Worm (Caenorhabditis elegans) whole organism, L4 larva: ENCODE data around the gene spig-4.

Experiments
- D1046.2 ChIP-seq: fragments of 200-800 bp; sonication (Bioruptor generic); IDR thresholded peaks from 2 replicates; pipeline ENCODE4 v1.3.6; 2022; ENCODE audit warnings: missing genetic modification characterization, missing compliant biosample characterization
- Y5F2A.4 ChIP-seq: fragments of 200-800 bp; sonication (Bioruptor generic); optimal IDR thresholded peaks from 2 replicates; lab custom pipeline; 2018; ENCODE audit warnings: mild to moderate bottlenecking, missing genetic modification characterization, missing compliant biosample characterization
- ZK337.2 ChIP-seq: fragments of 200-800 bp; sonication (Bioruptor generic); IDR thresholded peaks from 2 replicates; pipeline ENCODE4 v1.3.6; 2022; ENCODE audit warnings: missing genetic modification reagents, missing genetic modification characterization, missing compliant biosample characterization
- aha-1 ChIP-seq: fragments of 150-350 bp; peaks from one replicate; lab custom pipeline; 2014; ENCODE audit warnings: missing biosample characterization, missing genetic modification characterization
- attf-4 ChIP-seq: sonication (generic microtip); optimal IDR thresholded peaks from 3 replicates; lab custom pipeline; 2017; ENCODE audit warnings: missing biosample characterization, missing genetic modification characterization
- cey-2 ChIP-seq: sonication (generic microtip); optimal IDR thresholded peaks from 3 replicates; lab custom pipeline; 2017; ENCODE audit warnings: missing genetic modification characterization, mild to moderate bottlenecking, missing compliant biosample characterization, antibody characterized with exemption, borderline replicate concordance; ENCODE audit not compliant: insufficient read depth
- ctbp-1 ChIP-seq: fragments of 200-800 bp; sonication (Bioruptor generic); IDR thresholded peaks from 2 replicates; pipeline ENCODE4 v1.3.6; 2022; ENCODE audit warnings: missing genetic modification reagents, missing genetic modification characterization, missing compliant biosample characterization
- dmd-8 ChIP-seq: fragments of 200-800 bp; sonication (Bioruptor generic); IDR thresholded peaks from 2 replicates; pipeline ENCODE4 v1.3.6; 2022; ENCODE audit warnings: missing genetic modification characterization, missing compliant biosample characterization
- dve-1 ChIP-seq: sonication (generic microtip); optimal IDR thresholded peaks from 2 replicates; lab custom pipeline; 2017; ENCODE audit warnings: antibody characterized with exemption, mild to moderate bottlenecking, missing genetic modification characterization, missing compliant biosample characterization; ENCODE audit not compliant: insufficient read depth
- egl-27 ChIP-seq: sonication (generic microtip); optimal IDR thresholded peaks from 3 replicates; lab custom pipeline; 2017; ENCODE audit warnings: missing biosample characterization, missing genetic modification reagents, missing genetic modification characterization
- fkh-10 ChIP-seq: fragments of 150-350 bp; optimal IDR thresholded peaks from 2 replicates; lab custom pipeline; 2014; ENCODE audit warnings: missing biosample characterization, missing genetic modification reagents, missing genetic modification characterization
- gei-8 ChIP-seq: fragments of 200-800 bp; sonication (Bioruptor generic); optimal IDR thresholded peaks from 2 replicates; lab custom pipeline; 2018; ENCODE audit warnings: mild to moderate bottlenecking, missing genetic modification characterization, missing compliant biosample characterization
- hlh-11 ChIP-seq: fragments of 200-800 bp; sonication (Bioruptor generic); optimal IDR thresholded peaks from 2 replicates; lab custom pipeline; 2018; ENCODE audit warnings: mild to moderate bottlenecking, missing genetic modification characterization, missing compliant biosample characterization
- hlh-30 ChIP-seq: sonication (generic microtip); optimal IDR thresholded peaks from 2 replicates; lab custom pipeline; 2017; ENCODE audit warnings: antibody characterized with exemption, mild to moderate bottlenecking, missing genetic modification characterization, missing compliant biosample characterization; ENCODE audit not compliant: insufficient read depth
- lin-1 ChIP-seq: fragments of 200-800 bp; sonication (Bioruptor generic); IDR thresholded peaks from 2 replicates; pipeline ENCODE4 v1.3.6; 2022; ENCODE audit warnings: missing genetic modification reagents, missing genetic modification characterization, missing compliant biosample characterization
- lin-13 ChIP-seq: fragments of 150-350 bp; optimal IDR thresholded peaks from 2 replicates; lab custom pipeline; 2014; ENCODE audit warnings: missing biosample characterization, missing genetic modification reagents, missing genetic modification characterization
- lir-3 ChIP-seq: sonication (generic microtip); optimal IDR thresholded peaks from 2 replicates; lab custom pipeline; 2016; ENCODE audit warnings: mild to moderate bottlenecking, missing genetic modification characterization, missing compliant biosample characterization
- mdt-29 ChIP-seq: fragments of 200-800 bp; sonication (Bioruptor generic); IDR thresholded peaks from 2 replicates; pipeline ENCODE4 v1.3.6; 2022; ENCODE audit warnings: missing genetic modification reagents, missing genetic modification characterization, missing compliant biosample characterization
- mxl-2 ChIP-seq: fragments of 200-800 bp; sonication (Bioruptor generic); conservative IDR thresholded peaks from 2 replicates; pipeline ENCODE4 v1.3.6; 2022; ENCODE audit warnings: missing genetic modification reagents, missing genetic modification characterization, missing compliant biosample characterization
- nhr-10 ChIP-seq: fragments of 150-350 bp; optimal IDR thresholded peaks from 2 replicates; lab custom pipeline; 2014; ENCODE audit warnings: missing biosample characterization, missing genetic modification characterization
- nhr-11 ChIP-seq: fragments of 150-350 bp; optimal IDR thresholded peaks from 2 replicates; lab custom pipeline; 2014; ENCODE audit warnings: missing biosample characterization, missing genetic modification characterization
- nhr-25 ChIP-seq: sonication (generic microtip); optimal IDR thresholded peaks from 2 replicates; lab custom pipeline; 2017; ENCODE audit warnings: missing genetic modification characterization, mild to moderate bottlenecking, missing compliant biosample characterization, antibody characterized with exemption, moderate library complexity, borderline replicate concordance; ENCODE audit not compliant: insufficient read depth
- nhr-28 ChIP-seq: fragments of 150-350 bp; optimal IDR thresholded peaks from 2 replicates; lab custom pipeline; 2014; ENCODE audit warnings: missing biosample characterization, missing genetic modification characterization
- php-3 ChIP-seq: fragments of 200-800 bp; sonication (Bioruptor generic); IDR thresholded peaks from 2 replicates; pipeline ENCODE4 v1.3.6; 2022; ENCODE audit warnings: missing genetic modification reagents, missing genetic modification characterization, missing compliant biosample characterization
- pqm-1 ChIP-seq: sonication (generic microtip); optimal IDR thresholded peaks from 2 replicates; lab custom pipeline; 2017; ENCODE audit warnings: missing biosample characterization, missing genetic modification characterization
- sdz-12 ChIP-seq: fragments of 200-800 bp; sonication (Bioruptor generic); optimal IDR thresholded peaks from 2 replicates; lab custom pipeline; 2018; ENCODE audit warnings: mild to moderate bottlenecking, missing genetic modification characterization, missing compliant biosample characterization
- set-16 ChIP-seq: fragments of 200-800 bp; sonication (Bioruptor generic); IDR thresholded peaks from 2 replicates; pipeline ENCODE4 v1.3.6; 2022; ENCODE audit warnings: missing genetic modification reagents, missing genetic modification characterization, missing compliant biosample characterization
- snpc-4 ChIP-seq: fragments of 150-350 bp; optimal IDR thresholded peaks from 2 replicates; lab custom pipeline; 2014; ENCODE audit warnings: missing biosample characterization, missing genetic modification characterization
- tra-1 ChIP-seq: fragments of 200-800 bp; sonication (Bioruptor generic); IDR thresholded peaks from 2 replicates; pipeline ENCODE4 v1.3.6; 2022; ENCODE audit warnings: missing genetic modification reagents, missing genetic modification characterization, missing compliant biosample characterization
- vab-7 ChIP-seq: fragments of 200-800 bp; sonication (Bioruptor generic); IDR thresholded peaks from 2 replicates; pipeline ENCODE4 v1.3.6; 2022; ENCODE audit warnings: missing genetic modification reagents, missing genetic modification characterization, missing compliant biosample characterization
- zag-1 ChIP-seq: fragments of 150-350 bp; optimal IDR thresholded peaks from 2 replicates; lab custom pipeline; 2014; ENCODE audit warnings: missing biosample characterization, missing genetic modification characterization
- zip-11 ChIP-seq: fragments of 200-800 bp; sonication (Bioruptor generic); IDR thresholded peaks from 2 replicates; pipeline ENCODE4 v1.3.6; 2022; ENCODE audit warnings: missing genetic modification characterization, missing compliant biosample characterization
- ztf-11 ChIP-seq: fragments of 150-350 bp; optimal IDR thresholded peaks from 2 replicates; lab custom pipeline; 2014; ENCODE audit warnings: missing biosample characterization, missing genetic modification characterization

The spig-4 gene

DNA sequence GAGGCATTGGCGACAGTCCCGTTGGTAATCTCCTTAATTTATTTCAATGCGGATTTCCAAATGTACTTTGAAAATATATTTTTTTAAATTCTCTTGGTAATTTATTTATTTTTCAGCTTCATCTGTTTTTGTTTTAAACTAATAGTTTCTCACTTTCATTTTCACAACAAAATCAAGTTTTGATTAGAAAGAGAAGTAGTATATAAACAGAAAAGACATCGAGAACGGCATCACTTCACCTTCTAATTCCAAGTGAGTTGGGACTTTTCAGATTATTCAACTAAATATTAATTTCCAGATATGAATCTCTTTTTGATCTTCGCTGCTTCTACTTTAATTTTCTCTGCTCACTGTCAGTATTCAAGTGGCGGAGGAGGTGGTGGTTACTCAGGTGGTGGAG, 13.6 kb upstream of the spig-4 start, which contains the start of gene F47B8.14:
F47B8.14 (plus strand) TSS at position 301 of the 400 bp plus-strand sequence.
- TF ChIP-seq lin-1 (GFP tag; lab: Robert Waterston, UW) (no peak), tra-1 (GFP tag; lab: Robert Waterston, UW) (no peak), ZK337.2 (GFP tag; lab: Robert Waterston, UW) (no peak)

DNA sequence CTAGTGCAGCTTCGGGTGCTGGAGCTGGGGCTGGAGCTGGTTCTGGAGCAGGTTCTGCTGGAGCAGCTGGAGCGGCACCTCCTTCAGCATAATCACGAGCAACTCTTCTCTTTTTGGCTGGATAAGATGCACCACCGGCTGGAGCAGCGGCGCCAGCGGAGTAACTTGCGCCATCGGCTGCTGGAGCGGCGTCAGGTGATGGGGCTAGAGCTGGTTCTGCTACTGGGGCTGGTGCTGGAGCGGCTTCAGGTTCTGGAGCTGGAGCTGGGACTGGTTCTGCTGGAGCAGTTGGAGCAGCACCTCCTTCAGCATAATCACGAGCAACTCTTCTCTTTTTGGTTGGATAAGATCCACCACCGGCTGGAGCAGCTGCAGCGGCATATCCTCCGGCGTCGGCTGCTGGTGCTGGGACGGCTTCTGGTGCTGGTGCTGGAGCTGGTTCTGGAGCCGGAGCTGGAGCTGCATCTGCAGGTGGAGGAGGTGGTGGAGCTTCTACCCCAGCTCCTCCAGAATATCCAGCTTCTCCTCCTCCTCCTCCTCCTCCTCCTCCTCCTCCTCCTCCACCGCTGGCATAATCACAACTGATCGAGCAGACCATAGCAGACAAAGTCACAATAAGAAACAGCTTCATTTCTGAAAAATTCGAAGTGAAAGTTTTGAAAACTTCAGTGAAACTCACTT, 12.6 kb upstream of the spig-4 start, which contains the start of gene F47B8.13:
F47B8.13 (minus strand) TSS at position 631 of the 681 bp plus-strand sequence.
- TF ChIP-seq ctbp-1 (GFP tag; lab: Robert Waterston, UW) (no peak), aha-1 (peak; percentile 21), D1046.2 (GFP tag; lab: Robert Waterston, UW) (0 out of 2 replicates have a peak, but pooled peaks have one; percentile 4), set-16 (peak; percentile 96)

DNA sequence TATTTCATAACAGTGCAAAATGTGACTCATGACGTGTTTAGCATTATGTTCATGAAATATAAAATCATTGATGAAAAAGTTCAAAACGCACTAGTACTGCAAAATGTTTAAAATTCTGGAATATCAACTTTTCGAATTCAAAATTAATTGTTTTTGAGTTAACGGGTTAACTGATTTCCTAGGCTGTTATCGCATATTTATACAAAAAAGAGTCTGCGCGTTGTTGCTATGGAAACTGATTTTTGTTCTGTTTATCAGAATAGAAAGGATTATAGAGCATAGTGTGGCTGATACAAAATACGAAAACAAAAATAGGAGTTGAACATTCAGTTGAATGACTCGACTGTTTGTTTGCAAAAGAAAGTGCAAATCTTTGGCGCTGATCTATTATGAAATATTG, 10.9 kb upstream of the spig-4 start:
- TF ChIP-seq Y5F2A.4 (no peak), attf-4 (tag; lab: Kevin White, UChicago) (no peak), cey-2 (tag; lab: Kevin White, UChicago) (no peak), nhr-11 (tag; lab: Kevin White, UChicago) (peak; percentile 29), lir-3 (tag; lab: Kevin White, UChicago) (no peak)

DNA sequence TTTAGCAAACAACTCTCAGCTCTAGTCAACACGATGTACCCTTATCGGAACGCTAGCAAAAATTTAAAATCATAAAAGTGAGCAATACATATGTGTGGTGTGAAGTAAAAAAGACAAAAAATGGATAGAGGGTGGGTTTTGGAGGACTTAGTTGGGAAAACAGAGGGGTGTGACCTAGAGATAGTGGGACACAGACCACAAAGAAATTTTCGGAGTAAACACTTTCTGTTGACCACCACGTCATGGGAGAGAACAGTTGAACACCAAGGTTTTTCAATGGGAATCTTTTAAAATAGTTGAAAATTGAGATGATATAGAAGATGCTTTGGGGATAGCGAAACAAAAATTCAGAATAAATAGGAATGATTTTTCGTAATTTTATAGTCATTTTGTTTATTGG, 10.5 kb upstream of the spig-4 start:
- TF ChIP-seq tra-1 (GFP tag; lab: Robert Waterston, UW) (no peak), egl-27 (tag; lab: Kevin White, UChicago) (no peak), hlh-30 (tag; lab: Kevin White, UChicago) (peak; percentile 47), lin-13 (GFP tag; lab: Kevin White, UChicago) (no peak), nhr-10 (no peak), nhr-28 (tag; lab: Kevin White, UChicago) (peak; percentile 20)

DNA sequence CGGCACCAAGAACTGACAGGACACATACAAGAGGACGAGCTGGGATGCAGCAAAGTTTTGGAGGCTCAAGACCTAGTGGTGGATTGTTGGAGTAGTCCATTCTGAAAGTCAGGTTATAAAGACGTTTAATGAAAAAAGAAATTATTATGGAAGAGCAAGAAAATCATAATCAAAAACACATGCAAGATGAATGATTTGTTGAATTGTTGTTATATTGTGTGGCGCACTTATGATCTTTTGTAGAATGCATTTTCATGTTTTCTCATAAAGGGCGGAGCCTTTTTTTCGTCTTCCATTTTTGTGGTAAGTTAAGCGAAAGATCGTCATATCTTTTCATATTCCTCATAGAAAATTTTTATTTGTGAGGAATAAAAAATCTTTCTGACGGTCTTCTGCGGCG, 9.9 kb upstream of the spig-4 start, which contains the start of gene F47B8.2:
F47B8.2 (minus strand) TSS at position 101 of the 400 bp plus-strand sequence.
- TF ChIP-seq zip-11 (GFP tag; lab: Robert Waterston, UW): no peak
- no peak for TF ChIP-seq egl-27 (tag; lab: Kevin White, UChicago)
- TF ChIP-seq nhr-25 (tag; lab: Kevin White, UChicago): no peak
- no peak for TF ChIP-seq pqm-1 (tag; lab: Kevin White, UChicago)
- TF ChIP-seq mdt-29 (GFP tag; lab: Robert Waterston, UW): no peak
- TF ChIP-seq dmd-8 (GFP tag; lab: Robert Waterston, UW): no peak
- TF ChIP-seq ztf-11: no peak
- no peak for TF ChIP-seq hlh-11 (tag; lab: Kevin White, UChicago)
- TF ChIP-seq php-3 (GFP tag; lab: Robert Waterston, UW): no peak
- no peak for TF ChIP-seq dve-1 (tag; lab: Kevin White, UChicago)
- TF ChIP-seq gei-8 (GFP tag; lab: Kevin White, UChicago): no peak
- TF ChIP-seq sdz-12 (GFP tag; lab: Kevin White, UChicago): no peak
- TF ChIP-seq mxl-2 (GFP tag; lab: Robert Waterston, UW): no peak
- TF ChIP-seq zag-1 (tag; lab: Kevin White, UChicago): no peak
- no peak for TF ChIP-seq vab-7 (GFP tag; lab: Robert Waterston, UW)
- no peak for TF ChIP-seq snpc-4 (tag; lab: Kevin White, UChicago)
- no peak for TF ChIP-seq fkh-10 (GFP tag; lab: Kevin White, UChicago)
